Fruit fly (Drosophila melanogaster) whole organism, prepupa: ENCODE data around the gene BtbVII.

Source experiments
- Blimp-1 ChIP-seq: fragments of 200-800 bp; sonication (Bioruptor generic); optimal IDR thresholded peaks from 3 replicates; lab custom pipeline; 2017; ENCODE audit warnings: missing biosample characterization, missing genetic modification characterization, mild to moderate bottlenecking, moderate library complexity, missing genetic modification reagents
- CG10631 ChIP-seq: fragments of 200-800 bp; sonication (Bioruptor generic); optimal IDR thresholded peaks from 2 replicates; lab custom pipeline; 2016; ENCODE audit warnings: missing biosample characterization, missing genetic modification characterization
- CG10669 ChIP-seq: fragments of 200-800 bp; sonication (Bioruptor generic); optimal IDR thresholded peaks from 3 replicates; lab custom pipeline; 2018; ENCODE audit warnings: missing biosample characterization, mild to moderate bottlenecking, missing genetic modification characterization, moderate library complexity
- CG11294 ChIP-seq: fragments of 200-800 bp; sonication (Bioruptor generic); IDR thresholded peaks from 2 replicates; pipeline ENCODE4 v1.3.6; 2022; ENCODE audit warnings: missing biosample characterization, missing genetic modification characterization
- CG11762 ChIP-seq: fragments of 200-800 bp; sonication (Bioruptor generic); optimal IDR thresholded peaks from 3 replicates; lab custom pipeline; 2016; ENCODE audit warnings: missing biosample characterization, missing genetic modification characterization; ENCODE audit not compliant: insufficient read depth
- CG15336 ChIP-seq: fragments of 200-800 bp; sonication (Bioruptor generic); IDR thresholded peaks from 2 replicates; pipeline ENCODE4 v1.3.6; 2022; ENCODE audit warnings: missing biosample characterization, missing genetic modification characterization
- CG16779 ChIP-seq: fragments of 200-800 bp; sonication (Bioruptor generic); optimal IDR thresholded peaks from 3 replicates; lab custom pipeline; 2017; ENCODE audit warnings: missing biosample characterization, mild to moderate bottlenecking, missing genetic modification characterization
- CG3032 ChIP-seq: fragments of 200-800 bp; optimal IDR thresholded peaks from 2 replicates; lab custom pipeline; 2019; ENCODE audit warnings: missing biosample characterization, mild to moderate bottlenecking, missing genetic modification characterization, moderate library complexity
- CG32006 ChIP-seq: fragments of 200-800 bp; sonication (Bioruptor generic); optimal IDR thresholded peaks from 3 replicates; lab custom pipeline; 2017; ENCODE audit warnings: missing biosample characterization, mild to moderate bottlenecking, missing genetic modification characterization
- CG34406 ChIP-seq: fragments of 200-800 bp; sonication (Bioruptor generic); optimal IDR thresholded peaks from 3 replicates; lab custom pipeline; 2016; ENCODE audit warnings: missing biosample characterization, missing genetic modification characterization
- CG3919 ChIP-seq: fragments of 200-800 bp; sonication (Bioruptor generic); optimal IDR thresholded peaks from 3 replicates; lab custom pipeline; 2016; ENCODE audit warnings: missing biosample characterization, missing genetic modification characterization
- CG4318 ChIP-seq: fragments of 200-800 bp; sonication (Bioruptor generic); optimal IDR thresholded peaks from 3 replicates; lab custom pipeline; 2017; ENCODE audit warnings: missing biosample characterization, mild to moderate bottlenecking, missing genetic modification characterization
- CG6163 ChIP-seq: fragments of 200-800 bp; sonication (Bioruptor generic); IDR thresholded peaks from 3 replicates; pipeline ENCODE4 v1.3.6; 2022; ENCODE audit warnings: missing biosample characterization, missing genetic modification characterization
- CG6792 ChIP-seq: fragments of 200-800 bp; sonication (Bioruptor generic); optimal IDR thresholded peaks from 3 replicates; lab custom pipeline; 2016; ENCODE audit warnings: missing biosample characterization, missing genetic modification characterization
- CG6808 ChIP-seq: fragments of 200-800 bp; sonication (Bioruptor generic); optimal IDR thresholded peaks from 3 replicates; lab custom pipeline; 2017; ENCODE audit warnings: missing biosample characterization, missing genetic modification characterization, mild to moderate bottlenecking, moderate library complexity, missing genetic modification reagents
- CG7368 ChIP-seq: fragments of 200-800 bp; sonication (Bioruptor generic); optimal IDR thresholded peaks from 3 replicates; lab custom pipeline; 2016; ENCODE audit warnings: missing biosample characterization, missing genetic modification characterization
- CG8119 ChIP-seq: fragments of 200-800 bp; sonication (Bioruptor generic); IDR thresholded peaks from 3 replicates; pipeline ENCODE4 v1.3.6; 2022; ENCODE audit warnings: missing biosample characterization, missing genetic modification characterization
- CG8319 ChIP-seq: fragments of 200-800 bp; sonication (Bioruptor generic); optimal IDR thresholded peaks from 3 replicates; lab custom pipeline; 2016; ENCODE audit warnings: missing biosample characterization, missing genetic modification characterization
- CG8632 ChIP-seq: fragments of 200-800 bp; sonication (Bioruptor generic); optimal IDR thresholded peaks from 3 replicates; lab custom pipeline; 2016; ENCODE audit warnings: missing biosample characterization, missing genetic modification characterization
- CG9139 ChIP-seq: fragments of 200-800 bp; sonication (Bioruptor generic); optimal IDR thresholded peaks from 3 replicates; lab custom pipeline; 2017; ENCODE audit warnings: missing biosample characterization, mild to moderate bottlenecking, missing genetic modification characterization
- Eip75B ChIP-seq: fragments of 200-800 bp; sonication (Bioruptor generic); optimal IDR thresholded peaks from 3 replicates; lab custom pipeline; 2016; ENCODE audit warnings: missing biosample characterization, missing genetic modification characterization
- Eip78C ChIP-seq: fragments of 200-800 bp; sonication (Bioruptor generic); peaks from one replicate; lab custom pipeline; 2016; ENCODE audit warnings: missing biosample characterization, missing genetic modification characterization
- Eip93F ChIP-seq: fragments of 200-800 bp; sonication (Bioruptor generic); optimal IDR thresholded peaks from 2 replicates; lab custom pipeline; 2016; ENCODE audit warnings: missing biosample characterization, mild to moderate bottlenecking, missing genetic modification characterization
- Ets21C ChIP-seq: fragments of 200-800 bp; sonication (Bioruptor generic); optimal IDR thresholded peaks from 3 replicates; lab custom pipeline; 2016; ENCODE audit warnings: missing biosample characterization, missing genetic modification characterization
- Ets96B ChIP-seq: fragments of 200-800 bp; optimal IDR thresholded peaks from 2 replicates; lab custom pipeline; 2019; ENCODE audit warnings: missing biosample characterization, mild to moderate bottlenecking, missing genetic modification characterization, moderate library complexity
- Gug ChIP-seq: fragments of 200-800 bp; sonication (Bioruptor generic); IDR thresholded peaks from 2 replicates; pipeline ENCODE4 v1.3.6; 2022; ENCODE audit warnings: missing biosample characterization, missing genetic modification characterization
- Hr38 ChIP-seq: sonication (Bioruptor generic); optimal IDR thresholded peaks from 2 replicates; lab custom pipeline; 2016; ENCODE audit warnings: missing biosample characterization, missing genetic modification characterization
- Hr4 ChIP-seq: fragments of 200-800 bp; sonication (Bioruptor generic); optimal IDR thresholded peaks from 3 replicates; lab custom pipeline; 2016; ENCODE audit warnings: missing biosample characterization, missing genetic modification characterization
- Lpt ChIP-seq: fragments of 200-800 bp; sonication (Bioruptor generic); optimal IDR thresholded peaks from 3 replicates; lab custom pipeline; 2016; ENCODE audit warnings: missing biosample characterization, missing genetic modification characterization
- Met ChIP-seq: fragments of 200-800 bp; sonication (Bioruptor generic); optimal IDR thresholded peaks from 3 replicates; lab custom pipeline; 2016; ENCODE audit warnings: missing biosample characterization, missing genetic modification characterization
- Smox ChIP-seq: fragments of 200-800 bp; sonication (Bioruptor generic); optimal IDR thresholded peaks from 3 replicates; lab custom pipeline; 2016; ENCODE audit warnings: missing biosample characterization, missing genetic modification characterization
- Sox102F ChIP-seq: fragments of 200-800 bp; sonication (Bioruptor generic); optimal IDR thresholded peaks from 2 replicates; lab custom pipeline; 2016; ENCODE audit warnings: missing biosample characterization, mild to moderate bottlenecking, missing genetic modification characterization
- Sox14 ChIP-seq: fragments of 200-800 bp; sonication (Bioruptor generic); optimal IDR thresholded peaks from 3 replicates; lab custom pipeline; 2016; ENCODE audit warnings: missing biosample characterization, missing genetic modification characterization
- Sox15 ChIP-seq: fragments of 200-800 bp; sonication (Bioruptor generic); optimal IDR thresholded peaks from 3 replicates; lab custom pipeline; 2016; ENCODE audit warnings: missing biosample characterization, missing genetic modification characterization
- acj6 ChIP-seq: fragments of 200-800 bp; sonication (Bioruptor generic); optimal IDR thresholded peaks from 3 replicates; lab custom pipeline; 2016; ENCODE audit warnings: missing biosample characterization, missing genetic modification characterization
- cyc ChIP-seq: fragments of 200-800 bp; sonication (Bioruptor generic); optimal IDR thresholded peaks from 3 replicates; lab custom pipeline; 2016; ENCODE audit warnings: missing biosample characterization, missing genetic modification characterization
- dac ChIP-seq: fragments of 200-800 bp; sonication (Bioruptor generic); optimal IDR thresholded peaks from 2 replicates; lab custom pipeline; 2017; ENCODE audit warnings: missing biosample characterization, mild to moderate bottlenecking, missing genetic modification characterization
- dsx ChIP-seq: fragments of 200-800 bp; optimal IDR thresholded peaks from 3 replicates; lab custom pipeline; 2019; ENCODE audit warnings: missing biosample characterization, mild to moderate bottlenecking, missing genetic modification characterization, moderate library complexity; ENCODE audit not compliant: poor library complexity, severe bottlenecking
- esn ChIP-seq: fragments of 200-800 bp; sonication (Bioruptor generic); optimal IDR thresholded peaks from 2 replicates; lab custom pipeline; 2016; ENCODE audit warnings: missing biosample characterization, mild to moderate bottlenecking, missing genetic modification characterization, moderate library complexity
- fd59A ChIP-seq: fragments of 200-800 bp; sonication (Bioruptor generic); optimal IDR thresholded peaks from 2 replicates; lab custom pipeline; 2017; ENCODE audit warnings: missing biosample characterization, mild to moderate bottlenecking, missing genetic modification characterization, missing genetic modification reagents
- lz ChIP-seq: fragments of 200-800 bp; sonication (Bioruptor generic); optimal IDR thresholded peaks from 3 replicates; lab custom pipeline; 2016; ENCODE audit warnings: missing biosample characterization, missing genetic modification characterization
- net ChIP-seq: fragments of 200-800 bp; sonication (Bioruptor generic); optimal IDR thresholded peaks from 3 replicates; lab custom pipeline; 2016; ENCODE audit warnings: missing biosample characterization, missing genetic modification characterization
- pdm3 ChIP-seq: fragments of 200-800 bp; sonication (Bioruptor generic); optimal IDR thresholded peaks from 3 replicates; lab custom pipeline; 2016; ENCODE audit warnings: missing biosample characterization, missing genetic modification characterization
- salr ChIP-seq, 2 experiments: fragments of 200-800 bp; sonication (Bioruptor generic); optimal IDR thresholded peaks; 3 replicates each; lab custom pipeline; 2016 to 2018; ENCODE audit warnings: missing biosample characterization in 2 of 2, missing genetic modification characterization in 2 of 2, mild to moderate bottlenecking in 1 of 2
- spab ChIP-seq: fragments of 200-800 bp; sonication (Bioruptor generic); optimal IDR thresholded peaks from 2 replicates; lab custom pipeline; 2017; ENCODE audit warnings: missing biosample characterization, mild to moderate bottlenecking, missing genetic modification characterization, missing genetic modification reagents
- ss ChIP-seq, 2 experiments: fragments of 200-800 bp; sonication (Bioruptor generic); optimal IDR thresholded peaks; 2 replicates in 1 of 2; 3 replicates in 1 of 2; lab custom pipeline; 2017 to 2018; ENCODE audit warnings: mild to moderate bottlenecking in 2 of 2, missing biosample characterization in 2 of 2, missing genetic modification characterization in 2 of 2, moderate library complexity in 1 of 2
- svp ChIP-seq: fragments of 200-800 bp; sonication (Bioruptor generic); peaks from one replicate; lab custom pipeline; 2016; ENCODE audit warnings: missing biosample characterization, missing genetic modification characterization
- topi ChIP-seq: fragments of 200-800 bp; sonication (Bioruptor generic); optimal IDR thresholded peaks from 3 replicates; lab custom pipeline; 2016; ENCODE audit warnings: missing biosample characterization, missing genetic modification characterization
- vri ChIP-seq: fragments of 200-800 bp; sonication (Bioruptor generic); optimal IDR thresholded peaks from 3 replicates; lab custom pipeline; 2016; ENCODE audit warnings: missing biosample characterization, mild to moderate bottlenecking, missing genetic modification characterization

The BtbVII gene

dm6 chr3L:3148125-3149059 is at the start of gene BtbVII, which contains the start of gene Usp5:
Gene BtbVII, plus strand, starts transcription at chr3L:3148646.
Gene Usp5, minus strand, starts transcription at chr3L:3148358.
- TF ChIP-seq lz (GFP tag; lab: Kevin White, UChicago) = peak; percentile 79
- peak; percentile 19 for TF ChIP-seq vri (GFP tag; lab: Kevin White, UChicago)
- peak; percentile 48 for TF ChIP-seq CG6792
- no peak for TF ChIP-seq CG10669 (GFP tag; lab: Kevin White, UChicago)
- peak; percentile 6 for TF ChIP-seq spab (GFP tag; lab: Kevin White, UChicago)
- no peak for TF ChIP-seq CG11762 (GFP tag; lab: Kevin White, UChicago)
- TF ChIP-seq CG15336 = 0 out of 2 replicates have a peak, but pooled peaks have one; percentile 14
- TF ChIP-seq CG34406 (GFP tag; lab: Kevin White, UChicago) = peak; percentile 55
- peak; percentile 51 for TF ChIP-seq net (GFP tag; lab: Kevin White, UChicago)
- TF ChIP-seq salr (GFP tag; optimal IDR thresholded peaks at IDR 0.05; lab: Kevin White, UChicago) = peak in 1 of 2 experiments; percentile 12
- TF ChIP-seq CG8319 (GFP tag; lab: Kevin White, UChicago) = no peak
- peak; percentile 81 for TF ChIP-seq svp (GFP tag; lab: Kevin White, UChicago)
- no peak for TF ChIP-seq Sox102F (GFP tag; lab: Kevin White, UChicago)
- TF ChIP-seq topi (GFP tag; lab: Kevin White, UChicago) = peak; percentile 49
- TF ChIP-seq pdm3 (GFP tag; lab: Kevin White, UChicago) = no peak
- TF ChIP-seq Blimp-1 (GFP tag; lab: Kevin White, UChicago) = no peak
- no peak for TF ChIP-seq Lpt
- peak; percentile 62 for TF ChIP-seq Eip75B (GFP tag; lab: Kevin White, UChicago)
- peak; percentile 29 for TF ChIP-seq CG32006 (GFP tag; lab: Kevin White, UChicago)
- peak; percentile 60 for TF ChIP-seq Ets21C (GFP tag; lab: Kevin White, UChicago)
- TF ChIP-seq Ets96B (tag; lab: Kevin White, UChicago) = peak; percentile 31
- TF ChIP-seq dac (GFP tag; lab: Kevin White, UChicago) = no peak
- peak; percentile 55 for TF ChIP-seq CG6808 (GFP tag; lab: Kevin White, UChicago)
- TF ChIP-seq Hr4 = no peak
- peak in 1 of 2 experiments; percentile 66 for TF ChIP-seq ss (GFP tag; optimal IDR thresholded peaks at IDR 0.05; lab: Kevin White, UChicago)
- TF ChIP-seq esn (GFP tag; lab: Kevin White, UChicago) = peak; percentile 72
- TF ChIP-seq Hr38 (GFP tag; lab: Kevin White, UChicago) = no peak
- peak; percentile 36; the same call in 1 of the 3 replicates for TF ChIP-seq CG8119 (GFP tag; lab: Robert Waterston, UW)
- TF ChIP-seq dsx (GFP tag; lab: Kevin White, UChicago) = peak; percentile 17
- no peak for TF ChIP-seq CG4318 (GFP tag; lab: Kevin White, UChicago)
- TF ChIP-seq Eip93F (GFP tag; lab: Kevin White, UChicago) = no peak
- peak; percentile 53 for TF ChIP-seq Gug (GFP tag; lab: Robert Waterston, UW)
- TF ChIP-seq CG10631 (GFP tag; lab: Kevin White, UChicago) = no peak
- TF ChIP-seq acj6 (GFP tag; lab: Kevin White, UChicago) = peak; percentile 70
- no peak for TF ChIP-seq CG7368 (GFP tag; lab: Kevin White, UChicago)
- TF ChIP-seq CG8632 (GFP tag; lab: Kevin White, UChicago) = no peak
- no peak for TF ChIP-seq Smox (GFP tag; lab: Kevin White, UChicago)
- peak; percentile 17 for TF ChIP-seq CG16779 (tag; lab: Kevin White, UChicago)
- no peak for TF ChIP-seq CG6163
- peak; percentile 43 for TF ChIP-seq CG3919 (GFP tag; lab: Kevin White, UChicago)
- peak; percentile 60 for TF ChIP-seq Sox14 (GFP tag; lab: Kevin White, UChicago)
- peak; percentile 20 for TF ChIP-seq fd59A (GFP tag; lab: Kevin White, UChicago)
- peak; percentile 39 for TF ChIP-seq CG3032 (tag; lab: Kevin White, UChicago)
- TF ChIP-seq CG9139 (GFP tag; lab: Kevin White, UChicago) = no peak
- peak; percentile 68 for TF ChIP-seq Met (GFP tag; lab: Kevin White, UChicago)
- TF ChIP-seq cyc (GFP tag; lab: Kevin White, UChicago) = peak; percentile 31
- TF ChIP-seq Sox15 (GFP tag; lab: Kevin White, UChicago) = peak; percentile 6
- TF ChIP-seq Eip78C (GFP tag; lab: Kevin White, UChicago) = peak; percentile 91
- no peak; the same call in 1 of the 2 replicates for TF ChIP-seq CG11294
